Worm (Caenorhabditis elegans) whole organism, L2 larva: Measurements from ENCODE around the gene rla-2.

Experiments
- ama-1 ChIP-seq: fragments of 150-350 bp; optimal IDR thresholded peaks from 2 replicates; lab custom pipeline; 2018; ENCODE audit warnings: inconsistent platforms
- crh-2 ChIP-seq: sonication (generic microtip); optimal IDR thresholded peaks from 2 replicates; lab custom pipeline; 2017; ENCODE audit warnings: missing biosample characterization, missing genetic modification characterization
- elt-1 ChIP-seq: fragments of 150-350 bp; optimal IDR thresholded peaks from 2 replicates; lab custom pipeline; 2014; ENCODE audit warnings: missing biosample characterization, missing genetic modification characterization
- lin-13 ChIP-seq: fragments of 150-350 bp; optimal IDR thresholded peaks from 2 replicates; lab custom pipeline; 2014; ENCODE audit warnings: missing biosample characterization, missing genetic modification reagents, missing genetic modification characterization
- nhr-77 ChIP-seq: fragments of 150-350 bp; optimal IDR thresholded peaks from 2 replicates; lab custom pipeline; 2014; ENCODE audit warnings: missing biosample characterization, missing genetic modification characterization
- skn-1 ChIP-seq: sonication (generic microtip); optimal IDR thresholded peaks from 2 replicates; lab custom pipeline; 2017; ENCODE audit warnings: missing biosample characterization, missing genetic modification characterization
- unc-62 ChIP-seq: fragments of 150-350 bp; optimal IDR thresholded peaks from 2 replicates; lab custom pipeline; 2014; ENCODE audit warnings: missing biosample characterization, missing genetic modification reagents, missing genetic modification characterization

DNA sequence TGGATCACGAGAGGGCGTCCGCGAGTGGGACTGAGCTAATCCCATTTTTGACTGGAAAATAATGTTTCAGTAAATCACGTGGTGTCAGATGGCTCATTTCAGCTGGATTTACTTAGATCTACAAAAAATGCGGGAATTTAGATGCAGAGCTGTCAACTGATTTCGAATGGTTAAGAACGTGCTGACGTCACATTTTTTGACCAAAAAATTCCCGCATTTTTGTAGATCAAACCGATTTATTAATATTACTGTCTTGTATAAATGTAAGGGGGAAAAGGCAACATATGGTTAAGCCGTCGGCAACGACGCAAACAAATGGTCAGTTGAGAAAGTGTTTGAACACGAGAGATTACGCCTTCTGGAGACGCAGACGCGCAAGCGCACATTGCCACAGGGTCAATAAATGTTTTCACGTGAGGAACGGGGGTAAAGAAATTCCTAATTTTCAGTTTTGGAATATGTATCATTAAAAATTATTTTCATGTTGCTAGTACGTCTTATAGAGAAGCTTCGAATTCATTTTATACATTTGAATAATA, 42.8 kb upstream of the rla-2 start, which contains the start of gene gcl-1:
- TF ChIP-seq ama-1 (lab: Kevin White, UChicago) (no peak), skn-1 (tag; lab: Kevin White, UChicago) (no peak), lin-13 (GFP tag; lab: Kevin White, UChicago) (no peak), unc-62 (GFP tag; lab: Kevin White, UChicago) (no peak), nhr-77 (tag; lab: Kevin White, UChicago) (no peak), elt-1 (tag; lab: Kevin White, UChicago) (no peak), crh-2 (no peak)
